Fruit fly (Drosophila melanogaster) whole organism, pupa: ENCODE data around the gene term.

Experiments used
- CG10348 ChIP-seq: fragments of 200-800 bp; sonication (Bioruptor generic); IDR thresholded peaks from 2 replicates; pipeline ENCODE4 v1.3.6; 2022; ENCODE audit warnings: missing biosample characterization, missing genetic modification characterization
- CG14655 ChIP-seq: fragments of 200-800 bp; sonication (Bioruptor generic); optimal IDR thresholded peaks from 3 replicates; lab custom pipeline; 2017; ENCODE audit warnings: mild to moderate bottlenecking, missing biosample characterization, missing genetic modification reagents, missing genetic modification characterization
- CG15710 ChIP-seq: fragments of 200-800 bp; sonication (Bioruptor generic); optimal IDR thresholded peaks from 2 replicates; lab custom pipeline; 2018; ENCODE audit warnings: missing biosample characterization, mild to moderate bottlenecking, missing genetic modification characterization, moderate library complexity
- CG17806 ChIP-seq: fragments of 200-800 bp; sonication (Bioruptor generic); optimal IDR thresholded peaks from 2 replicates; lab custom pipeline; 2018; ENCODE audit warnings: missing biosample characterization, mild to moderate bottlenecking, missing genetic modification characterization, moderate library complexity
- CG4496 ChIP-seq: fragments of 200-800 bp; sonication (Bioruptor generic); IDR thresholded peaks from 3 replicates; pipeline ENCODE4 v1.3.6; 2022; ENCODE audit warnings: missing biosample characterization, missing genetic modification characterization
- EcR ChIP-seq: fragments of 200-800 bp; sonication (Bioruptor generic); optimal IDR thresholded peaks from 3 replicates; lab custom pipeline; 2019; ENCODE audit warnings: missing biosample characterization, missing genetic modification characterization, mild to moderate bottlenecking, moderate library complexity, missing genetic modification reagents
- Snoo ChIP-seq: fragments of 200-800 bp; sonication (Bioruptor generic); optimal IDR thresholded peaks from 3 replicates; lab custom pipeline; 2017; ENCODE audit warnings: missing biosample characterization, mild to moderate bottlenecking, missing genetic modification characterization, inconsistent platforms

DNA sequence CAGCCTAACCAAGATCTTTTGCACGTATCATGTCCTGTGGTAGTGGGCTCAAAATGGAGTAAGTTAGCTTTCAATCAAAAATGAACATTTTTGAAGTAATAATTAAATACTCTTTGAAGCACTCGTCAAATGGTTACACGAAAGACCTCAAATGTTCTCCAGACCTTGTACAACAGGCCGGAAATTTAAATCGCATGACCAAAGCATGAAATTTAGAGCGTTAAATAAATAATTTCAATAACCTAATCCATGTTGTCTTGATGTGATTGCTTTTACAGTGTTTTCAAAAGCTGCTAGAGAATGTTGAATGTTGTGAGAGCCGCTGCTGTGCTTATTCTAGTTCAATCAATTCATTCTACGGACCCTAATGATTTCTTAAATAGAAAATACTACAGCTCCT is 11.6 kb upstream of the term start, which contains the start of gene CG18233:
- TF ChIP-seq EcR (GFP tag; lab: Kevin White, UChicago) (no peak), CG4496 (no peak), CG15710 (tag; lab: Kevin White, UChicago) (no peak), CG14655 (no peak), Snoo (tag; lab: Kevin White, UChicago) (no peak), CG10348 (GFP tag; lab: Robert Waterston, UW) (no peak), CG17806 (tag; lab: Kevin White, UChicago) (no peak)
